Worm (Caenorhabditis elegans): ENCODE data around the gene fbxa-89.

DNA sequence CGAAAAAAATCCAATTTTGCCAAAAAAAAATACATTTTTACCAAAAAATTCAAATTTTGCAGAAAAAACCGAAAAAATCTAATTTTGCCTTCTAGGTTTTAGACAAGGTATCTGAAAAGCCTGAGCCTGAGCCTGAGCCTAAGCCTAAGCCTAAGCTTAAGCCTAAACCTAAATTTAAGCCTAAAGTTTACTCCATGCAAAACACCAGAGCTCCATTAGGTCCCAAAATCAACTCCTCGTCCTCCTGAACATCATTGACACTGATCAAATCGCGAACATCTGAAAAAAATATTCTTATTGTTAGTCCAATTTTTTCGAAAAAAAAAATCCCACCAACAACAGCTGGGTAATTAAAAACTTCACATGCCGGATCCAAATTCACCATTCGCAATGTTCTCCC, 17.9 kb upstream of the fbxa-89 start:
- TF ChIP-seq him-1 (tag; optimal IDR thresholded peaks at IDR 0.05) (no peak), W03F9.2 (tag; optimal IDR thresholded peaks at IDR 0.05) (no peak)

All from whole organism, L4/young adult.